Fruit fly (Drosophila melanogaster) whole organism, embryonic: Measurements from ENCODE around the gene CG12607.
A peak's percentile ranks its signal among the peaks of the same experiment; 100 is the strongest.

Experiments
- Aef1 ChIP-seq: fragments of 200-800 bp; sonication (Bioruptor generic); IDR thresholded peaks from 3 replicates; pipeline ENCODE4 v1.3.6; 2022; ENCODE audit warnings: missing biosample characterization, missing genetic modification characterization
- Atf6 ChIP-seq: fragments of 200-800 bp; sonication (Bioruptor generic); IDR thresholded peaks from 2 replicates; pipeline ENCODE4 v1.3.6; 2022; ENCODE audit warnings: missing biosample characterization, missing genetic modification characterization
- Bdp1 ChIP-seq: fragments of 200-800 bp; sonication (Bioruptor generic); optimal IDR thresholded peaks from 3 replicates; lab custom pipeline; 2016; ENCODE audit warnings: missing biosample characterization, missing genetic modification characterization
- CG11093 ChIP-seq: fragments of 200-800 bp; sonication (Bioruptor generic); IDR thresholded peaks from 3 replicates; pipeline ENCODE4 v1.3.6; 2022; ENCODE audit warnings: missing biosample characterization, missing genetic modification characterization
- CG11504 ChIP-seq: fragments of 200-800 bp; sonication (Bioruptor generic); optimal IDR thresholded peaks from 3 replicates; lab custom pipeline; 2019; ENCODE audit warnings: missing biosample characterization, mild to moderate bottlenecking, missing genetic modification characterization, moderate library complexity
- CG14014 ChIP-seq: fragments of 200-800 bp; sonication (Bioruptor generic); IDR thresholded peaks from 2 replicates; pipeline ENCODE4 v1.3.6; 2022; ENCODE audit warnings: missing biosample characterization, missing genetic modification characterization
- CG1603 ChIP-seq: fragments of 200-800 bp; sonication (Bioruptor generic); optimal IDR thresholded peaks from 2 replicates; lab custom pipeline; 2019; ENCODE audit warnings: missing biosample characterization, mild to moderate bottlenecking, missing genetic modification characterization, moderate library complexity
- CG16813 ChIP-seq: fragments of 200-800 bp; sonication (Bioruptor generic); IDR thresholded peaks from 3 replicates; pipeline ENCODE4 v1.3.6; 2022; ENCODE audit warnings: missing biosample characterization, missing genetic modification characterization; ENCODE audit not compliant: partially characterized antibody
- CG17328 ChIP-seq: fragments of 200-800 bp; sonication (Bioruptor generic); IDR thresholded peaks from 2 replicates; pipeline ENCODE4 v1.3.6; 2022; ENCODE audit warnings: missing biosample characterization, missing genetic modification characterization
- CG17912 ChIP-seq: fragments of 200-800 bp; sonication (Bioruptor generic); optimal IDR thresholded peaks from 2 replicates; lab custom pipeline; 2018; ENCODE audit warnings: missing biosample characterization, mild to moderate bottlenecking, missing genetic modification characterization
- CG2678 ChIP-seq: fragments of 200-800 bp; sonication (Bioruptor generic); optimal IDR thresholded peaks from 3 replicates; lab custom pipeline; 2019; ENCODE audit warnings: missing biosample characterization, mild to moderate bottlenecking, missing genetic modification characterization, moderate library complexity
- CG2712 ChIP-seq: fragments of 200-800 bp; optimal IDR thresholded peaks from 3 replicates; lab custom pipeline; 2019; ENCODE audit warnings: missing biosample characterization, mild to moderate bottlenecking, missing genetic modification characterization, moderate library complexity
- CG31224 ChIP-seq: fragments of 200-800 bp; sonication (Bioruptor generic); IDR thresholded peaks from 2 replicates; pipeline ENCODE4 v1.3.6; 2022; ENCODE audit warnings: missing biosample characterization, missing genetic modification characterization
- CG31441 ChIP-seq: fragments of 200-800 bp; sonication (Bioruptor generic); IDR thresholded peaks from 2 replicates; pipeline ENCODE4 v1.3.6; 2022; ENCODE audit warnings: missing biosample characterization, missing genetic modification characterization
- CG4707 ChIP-seq: fragments of 200-800 bp; sonication (Bioruptor generic); optimal IDR thresholded peaks from 2 replicates; lab custom pipeline; 2018; ENCODE audit warnings: missing biosample characterization, mild to moderate bottlenecking, missing genetic modification characterization, moderate library complexity
- CG4730 ChIP-seq: fragments of 200-800 bp; sonication (Bioruptor generic); IDR thresholded peaks from 2 replicates; pipeline ENCODE4 v1.3.6; 2022; ENCODE audit warnings: missing biosample characterization, missing genetic modification characterization
- CG6254 ChIP-seq: fragments of 200-800 bp; sonication (Bioruptor generic); optimal IDR thresholded peaks from 3 replicates; lab custom pipeline; 2017; ENCODE audit warnings: mild to moderate bottlenecking, missing biosample characterization, missing genetic modification reagents, missing genetic modification characterization
- CG6813 ChIP-seq: fragments of 200-800 bp; sonication (Bioruptor generic); optimal IDR thresholded peaks from 2 replicates; lab custom pipeline; 2017; ENCODE audit warnings: missing biosample characterization, missing genetic modification characterization, mild to moderate bottlenecking, moderate library complexity, missing genetic modification reagents
- CG7556 ChIP-seq: fragments of 200-800 bp; sonication (Bioruptor generic); optimal IDR thresholded peaks from 2 replicates; lab custom pipeline; 2017; ENCODE audit warnings: missing biosample characterization, mild to moderate bottlenecking, missing genetic modification characterization
- CG7963 ChIP-seq: fragments of 200-800 bp; sonication (Bioruptor generic); IDR thresholded peaks from 3 replicates; pipeline ENCODE4 v1.3.6; 2022; ENCODE audit warnings: missing biosample characterization, missing genetic modification characterization; ENCODE audit not compliant: partially characterized antibody
- CG7987 ChIP-seq: fragments of 200-800 bp; sonication (Bioruptor generic); optimal IDR thresholded peaks from 2 replicates; lab custom pipeline; 2018; ENCODE audit warnings: missing biosample characterization, mild to moderate bottlenecking, missing genetic modification characterization, moderate library complexity
- CG8924 ChIP-seq: fragments of 200-800 bp; optimal IDR thresholded peaks from 3 replicates; lab custom pipeline; 2019; ENCODE audit warnings: missing biosample characterization, mild to moderate bottlenecking, missing genetic modification characterization, moderate library complexity
- D ChIP-seq, 2 experiments: fragments of 200-800 bp in 1 of 2; fragments of >200 bp in 1 of 2; sonication (Bioruptor generic) in 1 of 2; optimal IDR thresholded peaks; 2 replicates in 1 of 2; 3 replicates in 1 of 2; lab custom pipeline; 2017; ENCODE audit warnings: mild to moderate bottlenecking in 1 of 2, missing biosample characterization in 1 of 2, missing genetic modification characterization in 1 of 2, missing genetic modification reagents in 1 of 2
- Fer3 ChIP-seq: fragments of 200-800 bp; sonication (Bioruptor generic); optimal IDR thresholded peaks from 2 replicates; lab custom pipeline; 2018; ENCODE audit warnings: missing biosample characterization, mild to moderate bottlenecking, missing genetic modification characterization, moderate library complexity
- Hr78 ChIP-seq, 2 experiments: fragments of 200-800 bp in 1 of 2; fragments of >200 bp in 1 of 2; sonication (Bioruptor generic) in 1 of 2; optimal IDR thresholded peaks; 2 replicates each; lab custom pipeline; 2017 to 2019; ENCODE audit warnings: missing biosample characterization in 2 of 2, missing genetic modification characterization in 2 of 2, mild to moderate bottlenecking in 1 of 2, moderate library complexity in 1 of 2
- Lhr ChIP-seq: fragments of 200-800 bp; sonication (Bioruptor generic); optimal IDR thresholded peaks from 3 replicates; lab custom pipeline; 2017; ENCODE audit warnings: mild to moderate bottlenecking, missing biosample characterization, missing genetic modification reagents, missing genetic modification characterization
- MBD-R2 ChIP-seq: fragments of 200-800 bp; sonication (Bioruptor generic); IDR thresholded peaks from 2 replicates; pipeline ENCODE4 v1.3.6; 2022; ENCODE audit warnings: missing biosample characterization, missing genetic modification characterization
- Mes4 ChIP-seq: fragments of 200-800 bp; sonication (Bioruptor generic); optimal IDR thresholded peaks from 2 replicates; lab custom pipeline; 2016; ENCODE audit warnings: missing biosample characterization, missing genetic modification characterization
- Neu2 ChIP-seq: fragments of 200-800 bp; sonication (Bioruptor generic); optimal IDR thresholded peaks from 3 replicates; lab custom pipeline; 2016; ENCODE audit warnings: missing biosample characterization, missing genetic modification characterization, borderline replicate concordance
- Nf-YC ChIP-seq: fragments of 200-800 bp; optimal IDR thresholded peaks from 3 replicates; lab custom pipeline; 2019; ENCODE audit warnings: missing biosample characterization, mild to moderate bottlenecking, missing genetic modification characterization, moderate library complexity
- Opbp ChIP-seq: fragments of 200-800 bp; sonication (Bioruptor generic); IDR thresholded peaks from 3 replicates; pipeline ENCODE4 v1.3.6; 2022; ENCODE audit warnings: missing biosample characterization, missing genetic modification characterization; ENCODE audit not compliant: partially characterized antibody
- Ravus ChIP-seq: fragments of 200-800 bp; sonication (Bioruptor generic); IDR thresholded peaks from 2 replicates; pipeline ENCODE4 v1.3.6; 2022; ENCODE audit warnings: missing biosample characterization, missing genetic modification characterization
- Sin3A ChIP-seq: fragments of >200 bp; optimal IDR thresholded peaks from 2 replicates; lab custom pipeline; 2018
- Sry-β ChIP-seq: fragments of 200-800 bp; sonication (Bioruptor generic); optimal IDR thresholded peaks from 2 replicates; lab custom pipeline; 2018; ENCODE audit warnings: missing biosample characterization, mild to moderate bottlenecking, missing genetic modification characterization, moderate library complexity
- Xbp1 ChIP-seq: fragments of 200-800 bp; sonication (Bioruptor generic); optimal IDR thresholded peaks from 3 replicates; lab custom pipeline; 2016; ENCODE audit warnings: missing biosample characterization, mild to moderate bottlenecking, missing genetic modification characterization
- ato ChIP-seq: fragments of 200-800 bp; sonication (Bioruptor generic); IDR thresholded peaks from 2 replicates; pipeline ENCODE4 v1.3.6; 2022; ENCODE audit warnings: missing biosample characterization, missing genetic modification characterization; ENCODE audit not compliant: partially characterized antibody
- dmrt99B ChIP-seq: fragments of 200-800 bp; sonication (Bioruptor generic); optimal IDR thresholded peaks from 2 replicates; lab custom pipeline; 2018; ENCODE audit warnings: missing biosample characterization, mild to moderate bottlenecking, missing genetic modification characterization, moderate library complexity
- dpn ChIP-seq, 2 experiments: fragments of 200-800 bp; sonication (Bioruptor generic); optimal IDR thresholded peaks; 3 replicates each; lab custom pipeline; 2016; ENCODE audit warnings: missing biosample characterization in 2 of 2, missing genetic modification characterization in 2 of 2
- dysf ChIP-seq: fragments of 200-800 bp; sonication (Bioruptor generic); IDR thresholded peaks from 3 replicates; pipeline ENCODE4 v1.3.6; 2022; ENCODE audit warnings: missing biosample characterization, missing genetic modification characterization
- fd64A ChIP-seq: fragments of 200-800 bp; sonication (Bioruptor generic); optimal IDR thresholded peaks from 3 replicates; lab custom pipeline; 2018; ENCODE audit warnings: missing biosample characterization, mild to moderate bottlenecking, missing genetic modification characterization
- jigr1 ChIP-seq: fragments of 200-800 bp; sonication (Bioruptor generic); IDR thresholded peaks from 3 replicates; pipeline ENCODE4 v1.3.6; 2022; ENCODE audit warnings: missing biosample characterization, missing genetic modification characterization
- lab ChIP-seq: fragments of 200-800 bp; sonication (Bioruptor generic); optimal IDR thresholded peaks from 3 replicates; lab custom pipeline; 2017; ENCODE audit warnings: missing biosample characterization, missing genetic modification characterization, mild to moderate bottlenecking, moderate library complexity, missing genetic modification reagents
- nmo ChIP-seq: fragments of 200-800 bp; sonication (Bioruptor generic); optimal IDR thresholded peaks from 2 replicates; lab custom pipeline; 2018; ENCODE audit warnings: missing biosample characterization, mild to moderate bottlenecking, missing genetic modification characterization, moderate library complexity
- onecut ChIP-seq: fragments of 200-800 bp; sonication (Bioruptor generic); IDR thresholded peaks from 2 replicates; pipeline ENCODE4 v1.3.6; 2022; ENCODE audit warnings: missing biosample characterization, missing genetic modification characterization
- phol ChIP-seq: fragments of 200-800 bp; sonication (Bioruptor generic); optimal IDR thresholded peaks from 3 replicates; lab custom pipeline; 2018; ENCODE audit warnings: missing biosample characterization, mild to moderate bottlenecking, missing genetic modification characterization, moderate library complexity
- prd ChIP-seq, 3 experiments: fragments of >200 bp in 2 of 3; fragments of 200-800 bp in 1 of 3; sonication (Bioruptor generic) in 1 of 3; optimal IDR thresholded peaks in 2 of 3; IDR thresholded peaks in 1 of 3; 2 replicates in 2 of 3; 3 replicates in 1 of 3; pipeline versions ENCODE4 v1.3.6 to Lab custom; 2017 to 2022; ENCODE audit warnings: missing biosample characterization in 1 of 3, missing genetic modification characterization in 1 of 3
- shn ChIP-seq: fragments of 200-800 bp; sonication (Bioruptor generic); optimal IDR thresholded peaks from 3 replicates; lab custom pipeline; 2016; ENCODE audit warnings: missing biosample characterization, missing genetic modification characterization
- usp ChIP-seq: fragments of >200 bp; optimal IDR thresholded peaks from 2 replicates; lab custom pipeline; 2017; ENCODE audit warnings: missing biosample characterization, missing genetic modification characterization
- zfh1 ChIP-seq: fragments of 200-800 bp; sonication (Bioruptor generic); IDR thresholded peaks from 3 replicates; pipeline ENCODE4 v1.3.6; 2022; ENCODE audit warnings: missing biosample characterization, missing genetic modification characterization

CG12607 gene

DNA sequence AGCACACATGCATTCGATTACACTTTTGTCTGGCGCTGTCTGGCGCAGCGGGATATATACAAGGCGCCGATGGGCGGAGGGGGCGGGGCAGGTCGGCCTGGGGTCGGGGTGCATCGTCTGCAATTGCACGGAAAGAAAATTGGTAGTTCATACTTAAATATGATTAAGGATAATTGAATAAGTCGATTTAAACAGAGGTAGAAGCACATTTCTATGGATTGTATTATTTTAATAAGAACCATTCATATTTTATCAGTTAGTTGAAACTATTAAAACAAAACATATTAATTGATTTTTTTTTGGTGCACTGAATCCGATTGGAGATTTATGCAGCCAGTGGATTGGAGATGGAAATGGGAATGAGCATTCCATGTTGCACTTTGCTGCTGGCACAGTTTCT, 46.5 kb upstream of the CG12607 start (continued):
- TF ChIP-seq CG11093 (GFP tag; lab: Robert Waterston, UW) (no peak), CG7963 (GFP tag; lab: Robert Waterston, UW) (no peak), CG2712 (tag; lab: Kevin White, UChicago) (peak; percentile 46), Sin3A (lab: Kevin White, UChicago) (no peak), Fer3 (no peak), dpn (GFP tag; optimal IDR thresholded peaks at IDR 0.05; lab: Kevin White, UChicago) (no peak), Opbp (no peak), nmo (GFP tag; lab: Kevin White, UChicago) (peak; percentile 31), Sry-β (GFP tag; lab: Kevin White, UChicago) (no peak), Neu2 (GFP tag; lab: Kevin White, UChicago) (no peak), prd (optimal IDR thresholded peaks at IDR 0.05; lab: Kevin White, UChicago) (no peak), prd (GFP tag; IDR thresholded peaks at IDR 0.05; lab: Robert Waterston, UW) (peak; percentile 60; the same call in 2 of the 3 replicates), MBD-R2 (GFP tag; lab: Robert Waterston, UW) (no peak), CG7556 (GFP tag; lab: Kevin White, UChicago) (no peak), CG14014 (GFP tag; lab: Robert Waterston, UW) (no peak), Nf-YC (tag; lab: Kevin White, UChicago) (no peak), CG1603 (peak; percentile 41), CG17912 (no peak), Lhr (peak; percentile 3), Atf6 (GFP tag; lab: Robert Waterston, UW) (no peak), Xbp1 (GFP tag; lab: Kevin White, UChicago) (no peak), usp (GFP tag; lab: Kevin White, UChicago) (no peak), CG4707 (no peak), CG16813 (GFP tag; lab: Robert Waterston, UW) (no peak), D (optimal IDR thresholded peaks at IDR 0.05; lab: Kevin White, UChicago) (no peak), D (GFP tag; optimal IDR thresholded peaks at IDR 0.05; lab: Kevin White, UChicago) (peak; percentile 28), CG11504 (tag; lab: Kevin White, UChicago) (peak; percentile 6), CG31441 (GFP tag; lab: Robert Waterston, UW) (peak; percentile 48; the same call in 1 of the 2 replicates), ato (GFP tag; lab: Robert Waterston, UW) (no peak), lab (GFP tag; lab: Kevin White, UChicago) (no peak), Ravus (GFP tag; lab: Robert Waterston, UW) (no peak), onecut (GFP tag; lab: Robert Waterston, UW) (no peak), fd64A (GFP tag; lab: Kevin White, UChicago) (no peak), Bdp1 (GFP tag; lab: Kevin White, UChicago) (no peak), Hr78 (GFP tag; optimal IDR thresholded peaks at IDR 0.05; lab: Kevin White, UChicago) (peak in 1 of 2 experiments; percentile 6), Mes4 (no peak), CG4730 (GFP tag; lab: Robert Waterston, UW) (no peak), shn (GFP tag; lab: Kevin White, UChicago) (no peak), CG6813 (GFP tag; lab: Kevin White, UChicago) (no peak), jigr1 (GFP tag; lab: Robert Waterston, UW) (no peak), CG2678 (tag; lab: Kevin White, UChicago) (peak; percentile 27), phol (tag; lab: Kevin White, UChicago) (peak; percentile 34), Aef1 (GFP tag; lab: Robert Waterston, UW) (no peak), dmrt99B (tag; lab: Kevin White, UChicago) (peak; percentile 41), dysf (no peak), CG6254 (GFP tag; lab: Kevin White, UChicago) (no peak), CG7987 (no peak), CG31224 (GFP tag; lab: Robert Waterston, UW) (no peak), CG17328 (GFP tag; lab: Robert Waterston, UW) (peak; percentile 40; the same call in 1 of the 2 replicates), CG8924 (peak; percentile 6), zfh1 (GFP tag; lab: Robert Waterston, UW) (peak; percentile 35; the same call in 1 of the 3 replicates)
